Fruit fly (Drosophila melanogaster): ENCODE data around the gene CG14356.
A peak's percentile ranks its signal among the peaks of the same experiment; 100 is the strongest.

DNA sequence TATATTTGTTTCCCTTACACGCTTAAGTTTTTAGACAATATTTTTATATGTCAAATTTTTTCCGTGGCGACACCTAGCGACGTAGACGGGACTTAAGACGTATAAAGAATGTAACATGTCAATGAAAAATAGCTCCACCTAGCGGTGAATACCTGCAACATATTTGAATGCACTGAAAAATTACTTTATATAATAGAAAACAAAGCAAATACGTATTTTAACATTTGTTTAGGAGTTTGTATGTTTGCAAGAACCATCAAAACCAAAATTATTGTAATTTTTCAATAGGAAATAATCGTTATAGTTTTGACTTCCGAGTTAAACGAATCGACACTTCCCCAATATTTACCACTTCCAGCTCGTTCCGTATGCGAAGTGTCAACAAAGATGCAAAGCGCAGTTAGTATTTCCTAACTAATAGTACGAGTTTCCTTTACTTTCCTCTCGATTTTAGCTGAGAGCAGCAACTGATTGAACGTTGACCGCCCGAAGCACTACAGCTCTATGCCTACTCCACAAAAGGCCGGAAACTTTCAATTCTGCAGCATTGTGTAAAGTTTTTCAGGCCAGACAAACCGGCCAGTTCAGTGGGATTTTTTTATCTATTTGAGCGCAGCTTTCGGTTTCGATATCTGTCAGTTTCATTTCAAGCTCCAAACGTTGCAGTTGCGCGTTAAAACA is 42.8 kb downstream of the CG14356 start, which contains the start of gene Npc2b:
- TF ChIP-seq Dfd (GFP tag; optimal IDR thresholded peaks at IDR 0.05) (no peak), Myc (optimal IDR thresholded peaks at IDR 0.05) (peak; percentile 81), Rel (GFP tag; optimal IDR thresholded peaks at IDR 0.05) (no peak), Rel (tag; optimal IDR thresholded peaks at IDR 0.05) (no peak), lola (GFP tag; optimal IDR thresholded peaks at IDR 0.05) (no peak)
